Worm (Caenorhabditis elegans): ENCODE data around the gene srw-6.

srw-6 gene

DNA sequence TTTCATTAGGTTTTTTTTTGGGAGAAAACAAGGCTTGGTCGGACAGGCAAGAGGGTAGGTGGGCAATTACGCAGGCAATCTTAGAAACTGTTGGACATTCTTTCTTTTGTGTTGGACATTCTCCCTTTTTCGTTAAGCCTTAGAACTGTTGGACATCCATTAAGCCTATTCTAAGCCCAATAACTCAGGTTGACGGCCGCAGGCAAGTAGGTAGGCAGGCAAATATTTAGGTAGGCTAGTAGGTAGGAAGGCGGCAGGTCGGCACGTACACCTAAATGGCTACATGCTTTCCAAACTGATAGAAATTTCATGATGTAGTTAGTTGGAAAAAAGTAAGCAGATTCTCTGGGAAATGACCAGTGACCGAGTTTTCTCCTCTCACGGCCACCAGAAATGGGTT lies 23.7 kb downstream of the srw-6 start:
- TF ChIP-seq nhr-111 (GFP tag; optimal IDR thresholded peaks at IDR 0.05) (no peak), nhr-25 (tag; optimal IDR thresholded peaks at IDR 0.05; ENCODE audit: borderline replicate concordance, insufficient read depth) (no peak), D1046.2 (GFP tag; IDR thresholded peaks at IDR 0.05) (no peak), ces-1 (GFP tag; optimal IDR thresholded peaks at IDR 0.05) (no peak), unc-62 (GFP tag; optimal IDR thresholded peaks at IDR 0.05 in 1 of 2) (peak in 1 of 2 experiments; percentile 95), unc-62 (tag; optimal IDR thresholded peaks at IDR 0.05) (no peak)

DNA sequence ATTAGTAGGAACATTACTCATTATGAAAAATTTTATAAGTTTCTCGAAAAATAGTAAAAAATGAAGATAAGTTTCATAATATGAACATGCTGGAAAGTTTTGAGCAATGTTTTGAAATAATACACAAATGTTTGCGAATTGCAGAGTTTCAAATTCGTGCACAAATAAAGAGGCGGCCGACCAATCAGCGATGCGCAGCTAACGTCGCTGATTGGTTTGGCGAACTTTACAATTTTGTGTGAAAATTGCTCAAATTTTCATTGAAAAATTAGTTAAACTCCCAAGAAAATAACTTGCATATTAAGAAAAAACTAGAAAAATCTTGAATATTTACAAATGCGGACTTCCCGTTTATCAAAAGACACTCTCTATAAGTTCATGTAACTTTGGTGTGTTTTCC lies 24.2 kb downstream of the srw-6 start:
- no peak for TF ChIP-seq lin-29 (GFP tag; IDR thresholded peaks at IDR 0.05)
- TF ChIP-seq lin-13 (GFP tag; optimal IDR thresholded peaks at IDR 0.05): no peak
- no peak for TF ChIP-seq ZK546.5 (tag; optimal IDR thresholded peaks at IDR 0.05)

ce11 chrV:3841462-3841861 lies 33.0 kb downstream of the srw-6 start:
- TF ChIP-seq pqm-1 (tag; optimal IDR thresholded peaks at IDR 0.05) (peak; percentile 18), dmd-6 (GFP tag; IDR thresholded peaks at IDR 0.05) (peak; percentile 63), duxl-1 (tag; optimal IDR thresholded peaks at IDR 0.05; ENCODE audit: poor library complexity) (peak; percentile 70), daf-12 (tag; optimal IDR thresholded peaks at IDR 0.05) (no peak), F10B5.3 (tag; optimal IDR thresholded peaks at IDR 0.05) (no peak), Y75B8A.6 (GFP tag; IDR thresholded peaks at IDR 0.05) (no peak), Y105C5A.15 (GFP tag; IDR thresholded peaks at IDR 0.05) (no peak), nhr-102 (tag; optimal IDR thresholded peaks at IDR 0.05) (peak; percentile 60)

DNA sequence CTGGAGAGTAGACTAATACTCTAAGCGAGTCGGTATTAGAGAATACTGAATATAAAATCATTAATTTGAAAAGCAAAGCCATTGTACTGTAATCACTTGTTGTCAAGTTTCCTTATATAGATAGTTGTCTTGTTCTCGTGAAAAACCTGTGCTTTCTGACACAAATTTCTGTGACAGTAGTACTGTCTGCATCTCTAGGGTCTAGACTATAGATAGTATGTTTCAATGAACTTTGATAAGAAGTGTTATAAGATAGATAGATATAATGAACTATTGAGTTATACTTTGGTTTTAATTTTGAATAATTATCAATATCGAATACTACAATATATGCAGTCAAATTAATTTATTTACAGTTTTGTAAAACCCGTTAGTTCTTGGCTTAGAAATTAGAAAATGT lies 35.5 kb downstream of the srw-6 start, which contains the start of gene ugt-32:
Gene ugt-32 (minus strand): TSS at position 82 of the 400 bp plus-strand sequence.
- TF ChIP-seq daf-12 (tag; optimal IDR thresholded peaks at IDR 0.05): no peak
- no peak for TF ChIP-seq F49E8.2 (tag; optimal IDR thresholded peaks at IDR 0.05; ENCODE audit: borderline replicate concordance)
- TF ChIP-seq pqm-1 (tag; optimal IDR thresholded peaks at IDR 0.05): peak; percentile 45
- TF ChIP-seq lin-1 (GFP tag; IDR thresholded peaks at IDR 0.05): no peak
- TF ChIP-seq mep-1 (tag; optimal IDR thresholded peaks at IDR 0.05): no peak
- peak; percentile 78 for TF ChIP-seq nhr-28 (tag; optimal IDR thresholded peaks at IDR 0.05)
- TF ChIP-seq ztf-7 (tag; optimal IDR thresholded peaks at IDR 0.05): no peak
- no peak for TF ChIP-seq spr-1 (tag; optimal IDR thresholded peaks at IDR 0.05)
- no peak for TF ChIP-seq egl-43 (GFP tag; IDR thresholded peaks at IDR 0.05)
- no peak for TF ChIP-seq snpc-4 (tag; optimal IDR thresholded peaks at IDR 0.05)
- TF ChIP-seq madf-5 (GFP tag; IDR thresholded peaks at IDR 0.05): no peak
- no peak for TF ChIP-seq hif-1 (tag; optimal IDR thresholded peaks at IDR 0.05)
- TF ChIP-seq F26F4.8 (GFP tag; conservative IDR thresholded peaks at IDR 0.05): no peak
- TF ChIP-seq mxl-3 (GFP tag; optimal IDR thresholded peaks at IDR 0.05): no peak

ce11 chrV:3847268-3847667 lies 38.8 kb downstream of the srw-6 start, which contains the start of gene nhr-185:
Gene nhr-185, minus strand, starts transcription at chrV:3847368.
- TF ChIP-seq mes-2 (tag; optimal IDR thresholded peaks at IDR 0.05; ENCODE audit: poor library complexity, severe bottlenecking) (no peak), zfp-2 (tag; optimal IDR thresholded peaks at IDR 0.05) (no peak), hif-1 (tag; optimal IDR thresholded peaks at IDR 0.05) (no peak), unc-62 (GFP tag; optimal IDR thresholded peaks at IDR 0.05 in 1 of 2) (peak in 1 of 2 experiments; percentile 80), unc-62 (tag; optimal IDR thresholded peaks at IDR 0.05) (no peak), ceh-44 (GFP tag; IDR thresholded peaks at IDR 0.05) (no peak)

- peak; percentile 67 for TF ChIP-seq nhr-77 (tag; optimal IDR thresholded peaks at IDR 0.05)
- peak; percentile 67 for TF ChIP-seq pqm-1 (tag; optimal IDR thresholded peaks at IDR 0.05)
- TF ChIP-seq mdl-1 (tag; optimal IDR thresholded peaks at IDR 0.05): no peak
- no peak for TF ChIP-seq sdz-12 (GFP tag; optimal IDR thresholded peaks at IDR 0.05)
- TF ChIP-seq attf-4 (tag; optimal IDR thresholded peaks at IDR 0.05): no peak
- TF ChIP-seq F49E8.2 (tag; optimal IDR thresholded peaks at IDR 0.05; ENCODE audit: borderline replicate concordance): no peak
- TF ChIP-seq zag-1 (tag; optimal IDR thresholded peaks at IDR 0.05): no peak
- TF ChIP-seq nhr-28 (tag; optimal IDR thresholded peaks at IDR 0.05): peak; percentile 86
- TF ChIP-seq ceh-20 (GFP tag; IDR thresholded peaks at IDR 0.05): no peak
- TF ChIP-seq nhr-76 (tag; optimal IDR thresholded peaks at IDR 0.05): no peak
- no peak for TF ChIP-seq lin-39 (tag; optimal IDR thresholded peaks at IDR 0.05)
- no peak for TF ChIP-seq snpc-4 (tag; optimal IDR thresholded peaks at IDR 0.05)
- TF ChIP-seq gei-8 (GFP tag; optimal IDR thresholded peaks at IDR 0.05): no peak
- no peak for TF ChIP-seq lsy-2 (tag; optimal IDR thresholded peaks at IDR 0.05)
- TF ChIP-seq T20F7.1 (GFP tag; optimal IDR thresholded peaks at IDR 0.05): peak; percentile 14
Observed at ce11 chrV:3851760-3852159, 43.3 kb downstream of the srw-6 start.
